Fruit fly (Drosophila melanogaster) whole organism, wandering third instar larva: ENCODE data around the gene Prp4k.

Source experiments
- Abd-B ChIP-seq: fragments of >200 bp; optimal IDR thresholded peaks from 2 replicates; lab custom pipeline; 2017; ENCODE audit warnings: missing biosample characterization, missing genetic modification characterization
- CG32264 ChIP-seq: fragments of 200-800 bp; sonication (Bioruptor generic); optimal IDR thresholded peaks from 2 replicates; lab custom pipeline; 2016; ENCODE audit warnings: missing biosample characterization, missing genetic modification characterization
- Dfd ChIP-seq: fragments of >200 bp; optimal IDR thresholded peaks from 2 replicates; lab custom pipeline; 2017; ENCODE audit warnings: missing biosample characterization, missing genetic modification characterization
- Dif ChIP-seq: fragments of 200-275, 200-300 bp; sonication (Bioruptor generic); optimal IDR thresholded peaks from 2 replicates; lab custom pipeline; 2018; ENCODE audit warnings: missing biosample characterization, missing genetic modification characterization; ENCODE audit not compliant: partially characterized antibody
- GATAd ChIP-seq: sonication (Bioruptor generic); optimal IDR thresholded peaks from 2 replicates; lab custom pipeline; 2016; ENCODE audit warnings: missing biosample characterization, missing genetic modification characterization
- HLH106 ChIP-seq: fragments of 200-800 bp; optimal IDR thresholded peaks from 3 replicates; lab custom pipeline; 2019; ENCODE audit warnings: missing biosample characterization, mild to moderate bottlenecking, missing genetic modification characterization, moderate library complexity
- Hr78 ChIP-seq: fragments of >200 bp; optimal IDR thresholded peaks from 2 replicates; lab custom pipeline; 2017; ENCODE audit warnings: missing biosample characterization, missing genetic modification characterization
- N ChIP-seq: fragments of >200 bp; optimal IDR thresholded peaks from 2 replicates; lab custom pipeline; 2018; ENCODE audit warnings: missing biosample characterization, missing external identifiers, missing genetic modification characterization
- br ChIP-seq: fragments of 200-800 bp; sonication (Bioruptor generic); optimal IDR thresholded peaks from 2 replicates; lab custom pipeline; 2016; ENCODE audit warnings: missing biosample characterization, missing genetic modification characterization
- fru ChIP-seq: fragments of 200-800 bp; sonication (Bioruptor generic); optimal IDR thresholded peaks from 3 replicates; lab custom pipeline; 2016; ENCODE audit warnings: missing biosample characterization, mild to moderate bottlenecking, missing genetic modification characterization
- h ChIP-seq: fragments of 200-800 bp; sonication (Bioruptor generic); optimal IDR thresholded peaks from 3 replicates; lab custom pipeline; 2016; ENCODE audit warnings: missing biosample characterization, mild to moderate bottlenecking, missing genetic modification characterization

- TF ChIP-seq br (GFP tag; lab: Kevin White, UChicago), result no peak
- no peak for TF ChIP-seq fru
- TF ChIP-seq GATAd (GFP tag; lab: Kevin White, UChicago), result no peak
- TF ChIP-seq Hr78 (GFP tag; lab: Kevin White, UChicago), result no peak
- no peak for TF ChIP-seq Abd-B (GFP tag; lab: Kevin White, UChicago)
- TF ChIP-seq CG32264 (GFP tag; lab: Kevin White, UChicago), result no peak
- no peak for TF ChIP-seq HLH106
- TF ChIP-seq h (GFP tag; lab: Kevin White, UChicago), result no peak
- no peak for TF ChIP-seq Dfd (GFP tag; lab: Kevin White, UChicago)
- TF ChIP-seq N (GFP tag; lab: Kevin White, UChicago), result no peak
- no peak for TF ChIP-seq Dif
These were observed 37.0 kb upstream of the Prp4k start for dm6 chr3L:248226-248758.
